Worm (Caenorhabditis elegans): ENCODE measurements around the gene B0361.3.

- no peak for TF ChIP-seq W03F9.2 (tag; optimal IDR thresholded peaks at IDR 0.05)
- TF ChIP-seq him-1 (tag; optimal IDR thresholded peaks at IDR 0.05) = no peak
- no peak for TF ChIP-seq dao-5 (tag; optimal IDR thresholded peaks at IDR 0.05)
Observed at ce11 chrIII:7242988-7243387, 38.3 kb upstream of the B0361.3 start, which contains the start of gene osm-10.
